Worm (Caenorhabditis elegans) whole organism, mixed stage, embryonic: ENCODE data around the gene rilp-1.

Experiments used
- ces-1 ChIP-seq: fragments of 150-350 bp; optimal IDR thresholded peaks from 2 replicates; lab custom pipeline; 2014; ENCODE audit warnings: missing biosample characterization, missing genetic modification reagents, missing genetic modification characterization
- elt-1 ChIP-seq: sonication (generic microtip); optimal IDR thresholded peaks from 2 replicates; lab custom pipeline; 2017; ENCODE audit warnings: missing genetic modification characterization, mild to moderate bottlenecking, missing compliant biosample characterization, antibody characterized with exemption, moderate library complexity, borderline replicate concordance; ENCODE audit not compliant: insufficient read depth
- elt-3 ChIP-seq: fragments of 150-350 bp; optimal IDR thresholded peaks from 2 replicates; lab custom pipeline; 2014; ENCODE audit warnings: missing biosample characterization, missing genetic modification characterization
- flh-1 ChIP-seq: fragments of 200-800 bp; sonication (Bioruptor generic); optimal IDR thresholded peaks from 2 replicates; lab custom pipeline; 2018; ENCODE audit warnings: mild to moderate bottlenecking, missing genetic modification characterization, moderate library complexity, missing compliant biosample characterization
- lin-13 ChIP-seq: fragments of 150-350 bp; optimal IDR thresholded peaks from 2 replicates; lab custom pipeline; 2014; ENCODE audit warnings: missing biosample characterization, missing genetic modification characterization
- lsy-2 ChIP-seq: fragments of 150-350 bp; optimal IDR thresholded peaks from 2 replicates; lab custom pipeline; 2014; ENCODE audit warnings: missing biosample characterization, missing genetic modification characterization
- mab-5 ChIP-seq: fragments of 150-350 bp; optimal IDR thresholded peaks from 2 replicates; lab custom pipeline; 2014; ENCODE audit warnings: missing biosample characterization, missing genetic modification characterization
- mep-1 ChIP-seq: fragments of 150-350 bp; optimal IDR thresholded peaks from 2 replicates; lab custom pipeline; 2017; ENCODE audit warnings: missing biosample characterization, missing genetic modification reagents, missing genetic modification characterization, inconsistent platforms
- nhr-237 ChIP-seq: fragments of 150-350 bp; optimal IDR thresholded peaks from 2 replicates; lab custom pipeline; 2014; ENCODE audit warnings: missing biosample characterization, missing genetic modification characterization
- sem-2 ChIP-seq: fragments of 200-800 bp; sonication (Bioruptor generic); optimal IDR thresholded peaks from 2 replicates; lab custom pipeline; 2018; ENCODE audit warnings: mild to moderate bottlenecking, missing genetic modification characterization, missing compliant biosample characterization
- snpc-4 ChIP-seq: fragments of 150-350 bp; optimal IDR thresholded peaks from 2 replicates; lab custom pipeline; 2014; ENCODE audit warnings: missing biosample characterization, missing genetic modification characterization
- tbx-8 ChIP-seq: fragments of 200-800 bp; sonication (Bioruptor generic); optimal IDR thresholded peaks from 2 replicates; lab custom pipeline; 2018; ENCODE audit warnings: mild to moderate bottlenecking, missing genetic modification characterization, moderate library complexity, missing compliant biosample characterization
- ztf-11 ChIP-seq: fragments of 150-350 bp; optimal IDR thresholded peaks from 2 replicates; lab custom pipeline; 2014; ENCODE audit warnings: missing biosample characterization, missing genetic modification characterization

ce11 chrIII:3670984-3671383, 35.0 kb downstream of the rilp-1 start:
- TF ChIP-seq sem-2, result no peak
- TF ChIP-seq lin-13 (tag; lab: Kevin White, UChicago), result no peak
- no peak for TF ChIP-seq tbx-8
- no peak for TF ChIP-seq ztf-11 (tag; lab: Kevin White, UChicago)
- no peak for TF ChIP-seq nhr-237 (tag; lab: Kevin White, UChicago)
- no peak for TF ChIP-seq flh-1 (GFP tag; lab: Kevin White, UChicago)
- no peak for TF ChIP-seq lsy-2 (tag; lab: Kevin White, UChicago)
- no peak for TF ChIP-seq ces-1 (GFP tag; lab: Kevin White, UChicago)
- no peak for TF ChIP-seq mab-5 (tag; lab: Kevin White, UChicago)
- no peak for TF ChIP-seq elt-3
- no peak for TF ChIP-seq snpc-4 (tag; lab: Kevin White, UChicago)
- TF ChIP-seq mep-1 (tag; lab: Kevin White, UChicago), result no peak
- no peak for TF ChIP-seq elt-1 (tag; lab: Kevin White, UChicago)
